Worm (Caenorhabditis elegans) whole organism, L4 larva: ENCODE results near the gene zig-8.
A peak's percentile ranks its signal among the peaks of the same experiment; 100 is the strongest.

Experiments
- D1046.2 ChIP-seq: fragments of 200-800 bp; sonication (Bioruptor generic); IDR thresholded peaks from 2 replicates; pipeline ENCODE4 v1.3.6; 2022; ENCODE audit warnings: missing genetic modification characterization, missing compliant biosample characterization
- F44E2.7 ChIP-seq: fragments of 200-800 bp; sonication (Bioruptor generic); IDR thresholded peaks from 2 replicates; pipeline ENCODE4 v2.1.2; 2022; ENCODE audit warnings: missing genetic modification characterization, missing compliant biosample characterization
- T26A8.4 ChIP-seq: fragments of 200-800 bp; sonication (Bioruptor generic); IDR thresholded peaks from 2 replicates; pipeline ENCODE4 v1.3.6; 2022; ENCODE audit warnings: missing genetic modification characterization, missing compliant biosample characterization
- Y105C5A.15 ChIP-seq: fragments of 200-800 bp; sonication (Bioruptor generic); IDR thresholded peaks from 2 replicates; pipeline ENCODE4 v1.3.6; 2022; ENCODE audit warnings: missing genetic modification characterization, missing compliant biosample characterization
- Y48G9A.11 ChIP-seq: fragments of 200-800 bp; sonication (Bioruptor generic); IDR thresholded peaks from 2 replicates; pipeline ENCODE4 v1.3.6; 2022; ENCODE audit warnings: missing genetic modification reagents, missing genetic modification characterization, missing compliant biosample characterization
- Y5F2A.4 ChIP-seq: fragments of 200-800 bp; sonication (Bioruptor generic); optimal IDR thresholded peaks from 2 replicates; lab custom pipeline; 2018; ENCODE audit warnings: mild to moderate bottlenecking, missing genetic modification characterization, missing compliant biosample characterization
- aha-1 ChIP-seq: fragments of 150-350 bp; peaks from one replicate; lab custom pipeline; 2014; ENCODE audit warnings: missing biosample characterization, missing genetic modification characterization
- aly-2 ChIP-seq: sonication (generic microtip); optimal IDR thresholded peaks from 2 replicates; lab custom pipeline; 2018; ENCODE audit warnings: missing biosample characterization, missing genetic modification characterization
- ceh-32 ChIP-seq: sonication (generic microtip); optimal IDR thresholded peaks from 2 replicates; lab custom pipeline; 2016; ENCODE audit warnings: mild to moderate bottlenecking, missing genetic modification characterization, missing compliant biosample characterization; ENCODE audit not compliant: poor library complexity
- ceh-62 ChIP-seq: sonication (generic microtip); optimal IDR thresholded peaks from 2 replicates; lab custom pipeline; 2017; ENCODE audit warnings: missing biosample characterization, missing genetic modification characterization
- ctbp-1 ChIP-seq: fragments of 200-800 bp; sonication (Bioruptor generic); IDR thresholded peaks from 2 replicates; pipeline ENCODE4 v1.3.6; 2022; ENCODE audit warnings: missing genetic modification reagents, missing genetic modification characterization, missing compliant biosample characterization
- daf-12 ChIP-seq: fragments of 150-350 bp; optimal IDR thresholded peaks from 2 replicates; lab custom pipeline; 2014; ENCODE audit warnings: missing biosample characterization, missing genetic modification reagents, missing genetic modification characterization
- daf-16 ChIP-seq, 3 experiments: sonication (generic microtip); optimal IDR thresholded peaks; 2 replicates each; lab custom pipeline; 2016 to 2017; ENCODE audit warnings: missing genetic modification characterization in 3 of 3, missing genetic modification reagents in 3 of 3, mild to moderate bottlenecking in 2 of 3, missing compliant biosample characterization in 2 of 3, missing biosample characterization in 1 of 3, moderate library complexity in 1 of 3
- dmd-8 ChIP-seq: fragments of 200-800 bp; sonication (Bioruptor generic); IDR thresholded peaks from 2 replicates; pipeline ENCODE4 v1.3.6; 2022; ENCODE audit warnings: missing genetic modification characterization, missing compliant biosample characterization
- duxl-1 ChIP-seq: sonication (generic microtip); optimal IDR thresholded peaks from 2 replicates; lab custom pipeline; 2016; ENCODE audit warnings: mild to moderate bottlenecking, missing genetic modification characterization, moderate library complexity, missing compliant biosample characterization; ENCODE audit not compliant: poor library complexity
- dve-1 ChIP-seq: sonication (generic microtip); optimal IDR thresholded peaks from 2 replicates; lab custom pipeline; 2017; ENCODE audit warnings: antibody characterized with exemption, mild to moderate bottlenecking, missing genetic modification characterization, missing compliant biosample characterization; ENCODE audit not compliant: insufficient read depth
- egl-43 ChIP-seq: fragments of 200-800 bp; sonication (Bioruptor generic); IDR thresholded peaks from 2 replicates; pipeline ENCODE4 v1.3.6; 2022; ENCODE audit warnings: missing genetic modification reagents, missing genetic modification characterization, missing compliant biosample characterization
- hlh-11 ChIP-seq: fragments of 200-800 bp; sonication (Bioruptor generic); optimal IDR thresholded peaks from 2 replicates; lab custom pipeline; 2018; ENCODE audit warnings: mild to moderate bottlenecking, missing genetic modification characterization, missing compliant biosample characterization
- hlh-30 ChIP-seq: sonication (generic microtip); optimal IDR thresholded peaks from 2 replicates; lab custom pipeline; 2017; ENCODE audit warnings: antibody characterized with exemption, mild to moderate bottlenecking, missing genetic modification characterization, missing compliant biosample characterization; ENCODE audit not compliant: insufficient read depth
- hmg-1.1 ChIP-seq: fragments of 200-800 bp; sonication (Bioruptor generic); IDR thresholded peaks from 2 replicates; pipeline ENCODE4 v1.3.6; 2022; ENCODE audit warnings: missing genetic modification reagents, missing genetic modification characterization, missing compliant biosample characterization
- jun-1 ChIP-seq: fragments of 150-350 bp; optimal IDR thresholded peaks from 2 replicates; lab custom pipeline; 2014; ENCODE audit warnings: missing biosample characterization, missing genetic modification reagents, missing genetic modification characterization
- lim-7 ChIP-seq: fragments of 200-800 bp; sonication (Bioruptor generic); IDR thresholded peaks from 2 replicates; pipeline ENCODE4 v1.3.6; 2022; ENCODE audit warnings: missing genetic modification characterization, missing compliant biosample characterization
- lin-1 ChIP-seq: fragments of 200-800 bp; sonication (Bioruptor generic); IDR thresholded peaks from 2 replicates; pipeline ENCODE4 v1.3.6; 2022; ENCODE audit warnings: missing genetic modification reagents, missing genetic modification characterization, missing compliant biosample characterization
- lin-15B ChIP-seq: fragments of 150-350 bp; sonication (generic microtip); optimal IDR thresholded peaks from 3 replicates; lab custom pipeline; 2014; ENCODE audit warnings: missing biosample characterization, missing genetic modification characterization
- lin-38 ChIP-seq: fragments of 200-800 bp; sonication (Bioruptor generic); IDR thresholded peaks from 2 replicates; pipeline ENCODE4 v1.3.6; 2022; ENCODE audit warnings: missing genetic modification reagents, missing genetic modification characterization, missing compliant biosample characterization
- lin-39 ChIP-seq: fragments of 150-350 bp; optimal IDR thresholded peaks from 2 replicates; lab custom pipeline; 2014; ENCODE audit warnings: missing biosample characterization, missing genetic modification reagents, missing genetic modification characterization
- lir-3 ChIP-seq: sonication (generic microtip); optimal IDR thresholded peaks from 2 replicates; lab custom pipeline; 2016; ENCODE audit warnings: mild to moderate bottlenecking, missing genetic modification characterization, missing compliant biosample characterization
- madf-5 ChIP-seq, 2 experiments: fragments of 200-800 bp; sonication (Bioruptor generic); IDR thresholded peaks; 2 replicates each; pipeline ENCODE4 v1.3.6; 2022; ENCODE audit warnings: missing compliant biosample characterization in 2 of 2, missing genetic modification characterization in 2 of 2
- mep-1 ChIP-seq: fragments of 150-350 bp; sonication (generic microtip); optimal IDR thresholded peaks from 3 replicates; lab custom pipeline; 2014; ENCODE audit warnings: missing biosample characterization, missing genetic modification characterization
- nhr-10 ChIP-seq: fragments of 150-350 bp; optimal IDR thresholded peaks from 2 replicates; lab custom pipeline; 2014; ENCODE audit warnings: missing biosample characterization, missing genetic modification characterization
- nhr-102 ChIP-seq: sonication (generic microtip); optimal IDR thresholded peaks from 2 replicates; lab custom pipeline; 2016; ENCODE audit warnings: mild to moderate bottlenecking, missing genetic modification characterization, moderate library complexity, missing compliant biosample characterization
- nhr-25 ChIP-seq: sonication (generic microtip); optimal IDR thresholded peaks from 2 replicates; lab custom pipeline; 2017; ENCODE audit warnings: missing genetic modification characterization, mild to moderate bottlenecking, missing compliant biosample characterization, antibody characterized with exemption, moderate library complexity, borderline replicate concordance; ENCODE audit not compliant: insufficient read depth
- nhr-41 ChIP-seq: fragments of 200-800 bp; sonication (Bioruptor generic); IDR thresholded peaks from 2 replicates; pipeline ENCODE4 v1.3.6; 2022; ENCODE audit warnings: missing genetic modification reagents, missing genetic modification characterization, missing compliant biosample characterization
- nhr-42 ChIP-seq: fragments of 200-800 bp; sonication (Bioruptor generic); IDR thresholded peaks from 2 replicates; pipeline ENCODE4 v1.3.6; 2022; ENCODE audit warnings: missing genetic modification characterization, missing compliant biosample characterization
- pqm-1 ChIP-seq: sonication (generic microtip); optimal IDR thresholded peaks from 2 replicates; lab custom pipeline; 2017; ENCODE audit warnings: missing biosample characterization, missing genetic modification characterization
- rbr-2 ChIP-seq: sonication (generic microtip); optimal IDR thresholded peaks from 2 replicates; lab custom pipeline; 2016; ENCODE audit warnings: missing genotype, missing genetic modification characterization, missing compliant biosample characterization
- sdz-12 ChIP-seq: fragments of 200-800 bp; sonication (Bioruptor generic); optimal IDR thresholded peaks from 2 replicates; lab custom pipeline; 2018; ENCODE audit warnings: mild to moderate bottlenecking, missing genetic modification characterization, missing compliant biosample characterization
- set-16 ChIP-seq: fragments of 200-800 bp; sonication (Bioruptor generic); IDR thresholded peaks from 2 replicates; pipeline ENCODE4 v1.3.6; 2022; ENCODE audit warnings: missing genetic modification reagents, missing genetic modification characterization, missing compliant biosample characterization
- snpc-1.2 ChIP-seq: fragments of 200-800 bp; sonication (Bioruptor generic); IDR thresholded peaks from 2 replicates; pipeline ENCODE4 v1.3.6; 2022; ENCODE audit warnings: missing genetic modification reagents, missing genetic modification characterization, missing compliant biosample characterization
- spr-1 ChIP-seq: sonication (generic microtip); optimal IDR thresholded peaks from 2 replicates; lab custom pipeline; 2016; ENCODE audit warnings: mild to moderate bottlenecking, missing genetic modification characterization, missing compliant biosample characterization
- spr-3 ChIP-seq: fragments of 200-800 bp; sonication (Bioruptor generic); optimal IDR thresholded peaks from 2 replicates; lab custom pipeline; 2018; ENCODE audit warnings: mild to moderate bottlenecking, missing genetic modification characterization, missing compliant biosample characterization
- tra-1 ChIP-seq: fragments of 200-800 bp; sonication (Bioruptor generic); IDR thresholded peaks from 2 replicates; pipeline ENCODE4 v1.3.6; 2022; ENCODE audit warnings: missing genetic modification reagents, missing genetic modification characterization, missing compliant biosample characterization
- unc-39 ChIP-seq: sonication (generic microtip); optimal IDR thresholded peaks from 2 replicates; lab custom pipeline; 2017; ENCODE audit warnings: missing biosample characterization, missing genetic modification characterization
- zag-1 ChIP-seq: fragments of 150-350 bp; optimal IDR thresholded peaks from 2 replicates; lab custom pipeline; 2014; ENCODE audit warnings: missing biosample characterization, missing genetic modification characterization
- zfp-2 ChIP-seq: sonication (generic microtip); optimal IDR thresholded peaks from 2 replicates; lab custom pipeline; 2016; ENCODE audit warnings: mild to moderate bottlenecking, missing genetic modification characterization, missing compliant biosample characterization
- zip-11 ChIP-seq: fragments of 200-800 bp; sonication (Bioruptor generic); IDR thresholded peaks from 2 replicates; pipeline ENCODE4 v1.3.6; 2022; ENCODE audit warnings: missing genetic modification characterization, missing compliant biosample characterization

The zig-8 gene

DNA sequence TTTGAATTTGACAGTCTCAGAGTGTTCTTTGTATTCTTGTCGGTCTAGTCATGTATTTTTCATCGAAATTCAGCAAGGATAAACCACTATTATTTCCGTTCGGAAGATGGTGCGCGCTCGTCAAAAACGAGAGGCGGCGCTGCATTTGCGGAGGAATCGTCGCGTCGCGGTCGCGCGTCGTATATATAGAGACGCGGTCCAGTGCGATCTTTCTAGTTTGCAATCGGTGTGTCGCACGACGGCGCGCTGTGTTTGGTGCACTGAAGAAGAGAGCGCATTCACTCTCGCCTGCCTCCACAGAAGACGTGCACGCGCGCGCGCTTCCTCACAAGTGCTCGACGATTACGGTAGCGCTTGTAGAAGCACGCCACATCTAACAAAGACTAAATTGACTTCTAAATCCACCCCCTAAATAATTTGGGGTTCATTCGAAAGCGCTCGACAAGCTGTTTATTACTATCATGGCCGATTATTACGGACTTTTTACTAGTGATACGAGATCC lies 49.0 kb upstream of the zig-8 start, which contains the start of gene Y39E4B.6 (continued):
- TF ChIP-seq lin-1 (GFP tag; lab: Robert Waterston, UW) (peak; percentile 68; the same call in 1 of the 2 replicates), nhr-41 (peak; percentile 77; the same call in 1 of the 2 replicates), lir-3 (tag; lab: Kevin White, UChicago) (peak; percentile 12), lim-7 (GFP tag; lab: Robert Waterston, UW) (peak; percentile 62; the same call in 1 of the 2 replicates), madf-5 (GFP tag; IDR thresholded peaks at IDR 0.05; lab: Robert Waterston, UW) (peak in 1 of 2 experiments; percentile 49; a peak in 1 of 4 replicates), lin-15B (peak; percentile 42), aly-2 (tag; lab: Kevin White, UChicago) (no peak), ctbp-1 (GFP tag; lab: Robert Waterston, UW) (peak; percentile 98), hlh-11 (tag; lab: Kevin White, UChicago) (peak; percentile 98), snpc-1.2 (GFP tag; lab: Robert Waterston, UW) (peak; percentile 30; the same call in 1 of the 2 replicates), zag-1 (tag; lab: Kevin White, UChicago) (no peak), nhr-42 (GFP tag; lab: Robert Waterston, UW) (peak; percentile 94)

DNA sequence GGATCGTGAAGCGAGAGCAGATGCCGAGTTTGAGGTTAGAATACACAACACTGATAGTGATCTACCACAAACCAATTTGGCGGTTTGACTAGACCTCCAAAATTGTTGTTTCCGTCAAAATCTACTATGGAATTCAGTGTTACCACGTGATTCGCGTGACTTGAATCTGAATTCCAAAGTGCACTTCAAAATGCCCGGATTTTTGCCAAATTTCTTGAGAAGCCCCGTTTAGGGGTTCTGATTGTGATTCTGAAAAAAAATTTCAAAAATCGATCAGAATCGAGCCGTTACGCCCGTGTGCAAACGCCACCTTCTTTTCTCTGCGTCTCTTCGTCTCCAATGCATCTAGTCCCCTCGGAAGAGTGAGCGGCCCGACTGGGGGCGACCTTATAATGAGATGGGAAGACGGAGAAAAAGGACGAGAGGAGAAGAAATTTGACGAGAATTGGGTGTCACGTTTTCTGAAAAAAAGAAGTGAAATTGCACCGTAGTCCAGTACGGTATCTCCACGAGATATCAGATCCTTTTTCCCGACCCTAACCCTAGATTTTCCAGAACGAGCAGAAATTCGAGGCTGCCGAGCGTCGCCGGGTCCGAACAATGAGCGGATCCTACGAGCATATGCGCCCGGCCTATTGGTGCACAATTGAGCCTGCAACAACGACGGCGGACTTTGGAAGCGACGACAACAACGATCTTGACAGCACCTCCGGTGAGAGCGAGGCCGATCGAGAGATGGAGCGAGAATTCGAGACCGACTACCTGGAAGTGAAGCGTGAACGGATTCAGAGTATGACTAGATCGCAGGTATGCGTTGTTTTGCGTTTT lies 48.0 kb upstream of the zig-8 start:
- TF ChIP-seq lin-39 (tag; lab: Kevin White, UChicago) (no peak), aha-1 (peak; percentile 79), spr-1 (tag; lab: Kevin White, UChicago) (no peak), Y5F2A.4 (GFP tag; lab: Kevin White, UChicago) (no peak), rbr-2 (peak; percentile 29), dmd-8 (GFP tag; lab: Robert Waterston, UW) (no peak), lim-7 (GFP tag; lab: Robert Waterston, UW) (no peak), spr-3 (peak; percentile 26), egl-43 (GFP tag; lab: Robert Waterston, UW) (peak; percentile 40; the same call in 1 of the 2 replicates), nhr-102 (tag; lab: Kevin White, UChicago) (no peak), nhr-25 (tag; lab: Kevin White, UChicago) (no peak), T26A8.4 (GFP tag; lab: Robert Waterston, UW) (peak; percentile 49), zip-11 (no peak), F44E2.7 (GFP tag; lab: Robert Waterston, UW) (no peak), daf-16 (GFP tag; optimal IDR thresholded peaks at IDR 0.05; lab: Kevin White, UChicago) (no peak), daf-16 (tag; optimal IDR thresholded peaks at IDR 0.05; lab: Kevin White, UChicago) (peak; percentile 21), ceh-62 (no peak), hmg-1.1 (GFP tag; lab: Robert Waterston, UW) (no peak), duxl-1 (no peak), hlh-30 (tag; lab: Kevin White, UChicago) (peak; percentile 65), zfp-2 (tag; lab: Kevin White, UChicago) (no peak), Y105C5A.15 (no peak), mep-1 (tag; lab: Kevin White, UChicago) (no peak), daf-12 (tag; lab: Kevin White, UChicago) (no peak), pqm-1 (tag; lab: Kevin White, UChicago) (no peak), hlh-11 (tag; lab: Kevin White, UChicago) (peak; percentile 3), lin-38 (GFP tag; lab: Robert Waterston, UW) (no peak), lir-3 (tag; lab: Kevin White, UChicago) (no peak), D1046.2 (GFP tag; lab: Robert Waterston, UW) (peak; percentile 27; the same call in 1 of the 2 replicates), sdz-12 (GFP tag; lab: Kevin White, UChicago) (no peak), set-16 (GFP tag; lab: Robert Waterston, UW) (peak; percentile 82), Y48G9A.11 (no peak), ceh-32 (tag; lab: Kevin White, UChicago) (no peak), ctbp-1 (GFP tag; lab: Robert Waterston, UW) (no peak), dve-1 (peak; percentile 11), jun-1 (no peak), tra-1 (GFP tag; lab: Robert Waterston, UW) (no peak), unc-39 (tag; lab: Kevin White, UChicago) (no peak), nhr-10 (no peak)
